Worm (Caenorhabditis elegans) whole organism, young adult: ENCODE data around the gene K09A9.6.

Experiments
- B0035.1 ChIP-seq: sonication (generic microtip); optimal IDR thresholded peaks from 2 replicates; lab custom pipeline; 2016; ENCODE audit warnings: missing genetic modification characterization, mild to moderate bottlenecking, missing compliant biosample characterization, missing genotype, missing genetic modification reagents
- F10E7.11 ChIP-seq: sonication (generic microtip); optimal IDR thresholded peaks from 2 replicates; lab custom pipeline; 2017; ENCODE audit warnings: mild to moderate bottlenecking, missing genetic modification characterization, moderate library complexity, missing compliant biosample characterization
- F37B4.10 ChIP-seq: fragments of 200-800 bp; sonication (Bioruptor generic); IDR thresholded peaks from 2 replicates; pipeline ENCODE4 v1.3.6; 2022; ENCODE audit warnings: missing genetic modification characterization, missing compliant biosample characterization
- F39B2.1 ChIP-seq: fragments of 200-800 bp; sonication (Bioruptor generic); IDR thresholded peaks from 2 replicates; pipeline ENCODE4 v1.3.6; 2022; ENCODE audit warnings: missing genetic modification reagents, missing genetic modification characterization, missing compliant biosample characterization
- F49E8.2 ChIP-seq: sonication (generic microtip); optimal IDR thresholded peaks from 3 replicates; lab custom pipeline; 2017; ENCODE audit warnings: missing genetic modification characterization, mild to moderate bottlenecking, missing compliant biosample characterization, antibody characterized with exemption, moderate library complexity; ENCODE audit not compliant: insufficient read depth
- F55B11.4 ChIP-seq: sonication (generic microtip); optimal IDR thresholded peaks from 2 replicates; lab custom pipeline; 2016; ENCODE audit warnings: missing compliant biosample characterization, missing genetic modification characterization, borderline replicate concordance; ENCODE audit not compliant: insufficient read depth
- K12H6.12 ChIP-seq: fragments of 200-800 bp; sonication (Bioruptor generic); optimal IDR thresholded peaks from 2 replicates; lab custom pipeline; 2018; ENCODE audit warnings: mild to moderate bottlenecking, missing genetic modification characterization, missing compliant biosample characterization
- T07F8.4 ChIP-seq: sonication (generic microtip); optimal IDR thresholded peaks from 2 replicates; lab custom pipeline; 2016; ENCODE audit warnings: mild to moderate bottlenecking, missing genetic modification characterization, moderate library complexity, missing compliant biosample characterization
- akir-1 ChIP-seq: fragments of 200-800 bp; sonication (Bioruptor generic); optimal IDR thresholded peaks from 2 replicates; lab custom pipeline; 2018; ENCODE audit warnings: mild to moderate bottlenecking, missing genetic modification characterization, moderate library complexity, missing compliant biosample characterization
- aptf-2 ChIP-seq: fragments of 200-800 bp; sonication (Bioruptor generic); conservative IDR thresholded peaks from 2 replicates; pipeline ENCODE4 v1.3.6; 2022; ENCODE audit warnings: missing genetic modification reagents, missing genetic modification characterization, missing compliant biosample characterization
- attf-3 ChIP-seq: fragments of 200-800 bp; sonication (Bioruptor generic); conservative IDR thresholded peaks from 2 replicates; pipeline ENCODE4 v1.3.6; 2022; ENCODE audit warnings: missing genetic modification reagents, missing genetic modification characterization, missing compliant biosample characterization
- attf-5 ChIP-seq: fragments of 200-800 bp; sonication (Bioruptor generic); optimal IDR thresholded peaks from 2 replicates; lab custom pipeline; 2018; ENCODE audit warnings: mild to moderate bottlenecking, missing genetic modification characterization, missing compliant biosample characterization
- bed-2 ChIP-seq: fragments of 200-800 bp; sonication (Bioruptor generic); IDR thresholded peaks from 2 replicates; pipeline ENCODE4 v1.3.6; 2022; ENCODE audit warnings: missing genetic modification reagents, missing genetic modification characterization, missing compliant biosample characterization
- ccch-3 ChIP-seq: fragments of 200-800 bp; sonication (Bioruptor generic); optimal IDR thresholded peaks from 2 replicates; lab custom pipeline; 2018; ENCODE audit warnings: mild to moderate bottlenecking, missing genetic modification characterization, missing compliant biosample characterization
- cebp-1 ChIP-seq, 2 experiments: fragments of 200-800 bp in 1 of 2; sonication (Bioruptor generic) in 1 of 2; sonication (generic microtip) in 1 of 2; IDR thresholded peaks in 1 of 2; optimal IDR thresholded peaks in 1 of 2; 2 replicates each; pipeline versions ENCODE4 v1.3.6 to Lab custom; 2017 to 2022; ENCODE audit warnings: missing compliant biosample characterization in 2 of 2, missing genetic modification characterization in 2 of 2, mild to moderate bottlenecking in 1 of 2, missing genetic modification reagents in 1 of 2, moderate library complexity in 1 of 2
- cebp-2 ChIP-seq: fragments of 200-800 bp; sonication (Bioruptor generic); IDR thresholded peaks from 2 replicates; pipeline ENCODE4 v1.3.6; 2022; ENCODE audit warnings: missing genetic modification characterization, missing compliant biosample characterization
- ceh-27 ChIP-seq: fragments of 200-800 bp; sonication (Bioruptor generic); optimal IDR thresholded peaks from 2 replicates; lab custom pipeline; 2018; ENCODE audit warnings: mild to moderate bottlenecking, missing genetic modification characterization, moderate library complexity, missing compliant biosample characterization
- ceh-79 ChIP-seq: sonication (generic microtip); optimal IDR thresholded peaks from 2 replicates; lab custom pipeline; 2017; ENCODE audit warnings: mild to moderate bottlenecking, missing genetic modification characterization, missing compliant biosample characterization
- dox-1 ChIP-seq: fragments of 200-800 bp; sonication (Bioruptor generic); IDR thresholded peaks from 2 replicates; pipeline ENCODE4 v1.3.6; 2022; ENCODE audit warnings: missing genetic modification reagents, missing genetic modification characterization, missing compliant biosample characterization
- dpl-1 ChIP-seq: fragments of 150-350 bp; optimal IDR thresholded peaks from 2 replicates; lab custom pipeline; 2014; ENCODE audit warnings: missing biosample characterization, missing genetic modification reagents, missing genetic modification characterization
- egl-44 ChIP-seq: fragments of 200-800 bp; sonication (Bioruptor generic); IDR thresholded peaks from 2 replicates; pipeline ENCODE4 v1.3.6; 2022; ENCODE audit warnings: missing genetic modification reagents, missing genetic modification characterization, missing compliant biosample characterization
- fkh-3 ChIP-seq: sonication (generic microtip); optimal IDR thresholded peaks from 2 replicates; lab custom pipeline; 2016; ENCODE audit warnings: mild to moderate bottlenecking, missing genetic modification characterization, missing compliant biosample characterization
- gei-17 ChIP-seq: fragments of 200-800 bp; sonication (Bioruptor generic); optimal IDR thresholded peaks from 2 replicates; lab custom pipeline; 2018; ENCODE audit warnings: mild to moderate bottlenecking, missing genetic modification characterization, missing compliant biosample characterization
- hmg-1.2 ChIP-seq: fragments of 200-800 bp; sonication (Bioruptor generic); IDR thresholded peaks from 2 replicates; pipeline ENCODE4 v1.3.6; 2022; ENCODE audit warnings: missing genetic modification reagents, missing genetic modification characterization, missing compliant biosample characterization
- hsf-1 ChIP-seq: fragments of 200-800 bp; sonication (Bioruptor generic); IDR thresholded peaks from 2 replicates; pipeline ENCODE4 v1.3.6; 2022; ENCODE audit warnings: missing genetic modification reagents, missing genetic modification characterization, missing compliant biosample characterization
- let-526 ChIP-seq: fragments of 200-800 bp; sonication (Bioruptor generic); IDR thresholded peaks from 2 replicates; pipeline ENCODE4 v1.3.6; 2022; ENCODE audit warnings: missing genetic modification reagents, missing genetic modification characterization, missing compliant biosample characterization
- let-607 ChIP-seq, 2 experiments: fragments of 200-800 bp in 1 of 2; sonication (Bioruptor generic) in 1 of 2; sonication (generic microtip) in 1 of 2; optimal IDR thresholded peaks; 2 replicates each; lab custom pipeline; 2016 to 2018; ENCODE audit warnings: mild to moderate bottlenecking in 2 of 2, missing compliant biosample characterization in 2 of 2, missing genetic modification characterization in 2 of 2, moderate library complexity in 2 of 2, missing genotype in 1 of 2
- lir-1 ChIP-seq: fragments of 200-800 bp; sonication (Bioruptor generic); conservative IDR thresholded peaks from 2 replicates; pipeline ENCODE4 v1.3.6; 2022; ENCODE audit warnings: missing genetic modification reagents, missing genetic modification characterization, missing compliant biosample characterization
- madf-6 ChIP-seq: fragments of 200-800 bp; sonication (Bioruptor generic); IDR thresholded peaks from 2 replicates; pipeline ENCODE4 v1.3.6; 2022; ENCODE audit warnings: missing genetic modification reagents, missing genetic modification characterization, missing compliant biosample characterization
- mcd-1 ChIP-seq: fragments of 200-800 bp; sonication (Bioruptor generic); IDR thresholded peaks from 2 replicates; pipeline ENCODE4 v1.3.6; 2022; ENCODE audit warnings: missing genetic modification reagents, missing genetic modification characterization, missing compliant biosample characterization
- mes-4 ChIP-seq: sonication (generic microtip); optimal IDR thresholded peaks from 2 replicates; lab custom pipeline; 2016; ENCODE audit warnings: missing genotype, missing genetic modification characterization, missing compliant biosample characterization
- nhr-179 ChIP-seq: sonication (generic microtip); optimal IDR thresholded peaks from 2 replicates; lab custom pipeline; 2016; ENCODE audit warnings: mild to moderate bottlenecking, missing genetic modification characterization, missing compliant biosample characterization
- nhr-80 ChIP-seq: sonication (generic microtip); optimal IDR thresholded peaks from 2 replicates; lab custom pipeline; 2016; ENCODE audit warnings: missing genetic modification characterization, missing compliant biosample characterization
- nhr-90 ChIP-seq: sonication (generic microtip); optimal IDR thresholded peaks from 2 replicates; lab custom pipeline; 2016; ENCODE audit warnings: missing genotype, mild to moderate bottlenecking, missing genetic modification characterization, missing compliant biosample characterization
- repo-1 ChIP-seq: sonication (generic microtip); optimal IDR thresholded peaks from 2 replicates; lab custom pipeline; 2017; ENCODE audit warnings: mild to moderate bottlenecking, missing genetic modification characterization, missing compliant biosample characterization
- sea-2 ChIP-seq: fragments of 200-800 bp; sonication (Bioruptor generic); IDR thresholded peaks from 2 replicates; pipeline ENCODE4 v1.3.6; 2022; ENCODE audit warnings: missing genetic modification characterization, missing compliant biosample characterization
- snpc-3.4 ChIP-seq: sonication (generic microtip); optimal IDR thresholded peaks from 2 replicates; lab custom pipeline; 2017; ENCODE audit warnings: missing genetic modification characterization, mild to moderate bottlenecking, missing compliant biosample characterization, antibody characterized with exemption, moderate library complexity, missing genotype, missing genetic modification reagents
- snpc-4 ChIP-seq, 5 experiments: fragments of 150-350 bp in 1 of 5; sonication (generic microtip) in 4 of 5; optimal IDR thresholded peaks; 2 replicates each; lab custom pipeline; 2014 to 2018; ENCODE audit warnings: missing genetic modification characterization in 5 of 5, missing biosample characterization in 3 of 5, antibody characterized with exemption in 2 of 5, mild to moderate bottlenecking in 2 of 5, missing compliant biosample characterization in 2 of 5, missing genotype in 2 of 5, moderate library complexity in 2 of 5, missing genetic modification reagents in 1 of 5
- tbp1 ChIP-seq: fragments of 200-800 bp; sonication (Bioruptor generic); optimal IDR thresholded peaks from 2 replicates; lab custom pipeline; 2018; ENCODE audit warnings: mild to moderate bottlenecking, missing genetic modification characterization, missing compliant biosample characterization
- tbx-9 ChIP-seq: sonication (generic microtip); optimal IDR thresholded peaks from 2 replicates; lab custom pipeline; 2016; ENCODE audit warnings: borderline replicate concordance, missing genetic modification characterization, inconsistent platforms, missing compliant biosample characterization
- zfh-2 ChIP-seq: fragments of 200-800 bp; sonication (Bioruptor generic); conservative IDR thresholded peaks from 2 replicates; pipeline ENCODE4 v1.3.6; 2022; ENCODE audit warnings: missing genetic modification reagents, missing genetic modification characterization, missing compliant biosample characterization
- ztf-26 ChIP-seq: sonication (generic microtip); optimal IDR thresholded peaks from 2 replicates; lab custom pipeline; 2017; ENCODE audit warnings: missing genetic modification characterization, missing compliant biosample characterization

K09A9.6 gene

DNA sequence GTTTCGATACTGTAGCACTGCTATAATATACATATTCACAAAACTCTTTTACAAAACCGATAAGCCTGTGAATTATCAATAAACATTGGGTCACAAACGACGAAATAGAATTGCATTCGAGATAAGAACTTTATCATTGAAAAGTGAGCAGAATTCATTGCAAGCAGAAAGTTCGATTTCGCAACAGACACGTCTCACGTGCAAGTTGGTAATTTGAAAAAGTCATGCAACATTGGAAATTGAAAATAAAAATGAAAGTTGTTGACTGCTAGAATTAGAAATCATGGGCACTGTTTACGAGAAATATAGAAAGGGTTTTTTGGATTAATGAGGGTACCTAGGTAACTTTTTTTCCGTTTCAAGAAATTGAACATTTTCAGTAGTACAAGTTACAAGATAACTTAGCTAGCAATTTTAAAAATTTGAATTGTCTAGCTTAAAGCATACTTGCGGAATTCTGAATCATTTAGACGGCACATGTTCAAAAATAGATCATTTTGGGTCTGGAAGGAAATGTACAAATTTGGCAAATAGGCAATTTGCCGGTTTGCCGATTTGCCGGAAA lies 33.6 kb downstream of the K09A9.6 start (continued):
- TF ChIP-seq dox-1 (GFP tag; lab: Robert Waterston, UW), result peak; percentile 53
- 0 out of 2 replicates have a peak, but pooled peaks have one; percentile 28 for TF ChIP-seq egl-44
- TF ChIP-seq let-526 (GFP tag; lab: Robert Waterston, UW), result peak; percentile 58; the same call in 1 of the 2 replicates
- TF ChIP-seq dpl-1 (GFP tag; lab: Kevin White, UChicago), result no peak
- no peak for TF ChIP-seq snpc-3.4
- no peak for TF ChIP-seq attf-3
- peak; percentile 17 for TF ChIP-seq gei-17 (GFP tag; lab: Kevin White, UChicago)
- TF ChIP-seq cebp-1 (GFP tag; IDR thresholded peaks at IDR 0.05; lab: Robert Waterston, UW), result peak; percentile 99
- TF ChIP-seq cebp-1 (tag; optimal IDR thresholded peaks at IDR 0.05; lab: Kevin White, UChicago), result peak; percentile 99

DNA sequence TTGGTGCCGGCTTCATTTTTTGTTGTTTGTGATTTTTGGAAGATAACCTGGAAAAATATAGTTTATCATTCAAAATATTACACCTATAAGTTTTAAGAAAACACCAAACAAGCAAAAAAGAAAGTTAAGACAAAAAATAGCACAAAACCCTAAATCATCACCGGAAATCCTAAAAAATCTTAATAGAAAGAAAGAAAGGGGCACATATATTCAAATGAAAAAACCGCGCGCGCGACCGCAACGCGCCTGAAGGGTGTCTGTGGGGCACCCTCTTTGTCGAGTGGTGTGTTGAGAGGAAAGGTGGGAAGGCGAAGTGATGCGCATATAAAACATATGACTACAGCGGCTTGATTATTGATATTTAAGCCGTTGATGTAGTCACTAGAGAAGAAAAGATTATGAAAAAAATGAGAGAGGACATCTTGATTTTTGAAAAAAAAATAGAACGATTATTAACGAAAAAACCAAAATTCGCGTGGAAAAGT lies 36.7 kb downstream of the K09A9.6 start, which contains the start of gene K09E9.3:
Gene K09E9.3 (minus strand): TSS at position 51 of the 485 bp plus-strand sequence.
- peak; percentile 23; the same call in 1 of the 2 replicates for TF ChIP-seq hmg-1.2 (GFP tag; lab: Robert Waterston, UW)
- TF ChIP-seq nhr-90 (tag; lab: Kevin White, UChicago), result no peak

DNA sequence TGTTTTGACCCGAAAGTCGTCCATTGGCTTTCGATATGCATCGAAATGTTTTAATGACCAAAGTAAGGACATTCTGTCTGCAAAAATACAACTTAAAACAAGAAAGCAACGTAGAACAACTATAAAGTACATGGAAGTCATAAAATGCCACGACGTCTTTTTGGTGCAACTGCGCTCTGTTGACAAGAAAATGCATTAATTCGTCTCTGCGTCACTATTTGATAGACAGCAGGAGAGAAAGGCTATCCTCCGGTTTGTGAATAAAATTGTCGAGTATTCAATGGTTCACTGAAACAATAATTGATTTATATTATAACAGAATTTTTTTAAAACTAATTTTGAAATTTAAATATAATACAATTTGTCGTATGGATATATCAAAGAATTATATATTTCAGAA lies 39.4 kb downstream of the K09A9.6 start, which contains the start of gene ergi-3:
Gene ergi-3 (minus strand): TSS at position 311 of the 400 bp plus-strand sequence.
- TF ChIP-seq let-607 (tag; optimal IDR thresholded peaks at IDR 0.05; lab: Kevin White, UChicago) (peak; percentile 93 to 94), sea-2 (GFP tag; lab: Robert Waterston, UW) (no peak), tbx-9 (tag; lab: Kevin White, UChicago) (no peak), B0035.1 (no peak), nhr-80 (peak; percentile 75), ccch-3 (GFP tag; lab: Kevin White, UChicago) (no peak), F49E8.2 (tag; lab: Kevin White, UChicago) (no peak), repo-1 (tag; lab: Kevin White, UChicago) (no peak), F37B4.10 (no peak), attf-5 (peak; percentile 53), hsf-1 (GFP tag; lab: Robert Waterston, UW) (no peak), tbp1 (GFP tag; lab: Kevin White, UChicago) (no peak), K12H6.12 (tag; lab: Kevin White, UChicago) (peak; percentile 11), T07F8.4 (tag; lab: Kevin White, UChicago) (no peak), mes-4 (tag; lab: Kevin White, UChicago) (no peak), madf-6 (GFP tag; lab: Robert Waterston, UW) (no peak), ceh-27 (no peak), aptf-2 (GFP tag; lab: Robert Waterston, UW) (no peak), ztf-26 (tag; lab: Kevin White, UChicago) (no peak), cebp-1 (GFP tag; IDR thresholded peaks at IDR 0.05; lab: Robert Waterston, UW) (no peak), cebp-1 (tag; optimal IDR thresholded peaks at IDR 0.05; lab: Kevin White, UChicago) (peak; percentile 26), lir-1 (GFP tag; lab: Robert Waterston, UW) (no peak), fkh-3 (tag; lab: Kevin White, UChicago) (no peak), F55B11.4 (tag; lab: Kevin White, UChicago) (no peak), akir-1 (GFP tag; lab: Kevin White, UChicago) (no peak), F10E7.11 (tag; lab: Kevin White, UChicago) (no peak), mcd-1 (GFP tag; lab: Robert Waterston, UW) (peak; percentile 78), snpc-4 (GFP tag; optimal IDR thresholded peaks at IDR 0.05; lab: Kevin White, UChicago) (no peak), snpc-4 (tag; optimal IDR thresholded peaks at IDR 0.05; lab: Kevin White, UChicago) (peak in 1 of 4 experiments; percentile 37), dox-1 (GFP tag; lab: Robert Waterston, UW) (no peak), bed-2 (GFP tag; lab: Robert Waterston, UW) (no peak), nhr-179 (no peak), ceh-79 (tag; lab: Kevin White, UChicago) (no peak), F39B2.1 (GFP tag; lab: Robert Waterston, UW) (no peak), zfh-2 (GFP tag; lab: Robert Waterston, UW) (no peak), cebp-2 (no peak)
